Fruit fly (Drosophila melanogaster) whole organism, pupa: ENCODE data around the gene Ubi-p63E.

Experiments
- CG10348 ChIP-seq: fragments of 200-800 bp; sonication (Bioruptor generic); IDR thresholded peaks from 2 replicates; pipeline ENCODE4 v1.3.6; 2022; ENCODE audit warnings: missing biosample characterization, missing genetic modification characterization
- CG12605 ChIP-seq: fragments of 200-800 bp; sonication (Bioruptor generic); IDR thresholded peaks from 2 replicates; pipeline ENCODE4 v1.3.6; 2022; ENCODE audit warnings: missing biosample characterization, missing genetic modification characterization
- CG13204 ChIP-seq: fragments of 200-800 bp; sonication (Bioruptor generic); optimal IDR thresholded peaks from 2 replicates; lab custom pipeline; 2018; ENCODE audit warnings: missing biosample characterization, mild to moderate bottlenecking, missing genetic modification characterization, moderate library complexity
- CG32121 ChIP-seq: fragments of 200-800 bp; sonication (Bioruptor generic); IDR thresholded peaks from 2 replicates; pipeline ENCODE4 v1.3.6; 2022; ENCODE audit warnings: missing biosample characterization, missing genetic modification characterization
- Snoo ChIP-seq: fragments of 200-800 bp; sonication (Bioruptor generic); optimal IDR thresholded peaks from 3 replicates; lab custom pipeline; 2017; ENCODE audit warnings: missing biosample characterization, mild to moderate bottlenecking, missing genetic modification characterization, inconsistent platforms

- TF ChIP-seq CG13204 (GFP tag; lab: Kevin White, UChicago) (no peak), Snoo (tag; lab: Kevin White, UChicago) (no peak), CG10348 (GFP tag; lab: Robert Waterston, UW) (no peak), CG32121 (GFP tag; lab: Robert Waterston, UW) (peak; percentile 55), CG12605 (GFP tag; lab: Robert Waterston, UW) (no peak; the same call in 1 of the 2 replicates)
Observed at dm6 chr3L:3935567-3936207, 32.7 kb upstream of the Ubi-p63E start, which contains the start of gene Eip63F-1.
